Worm (Caenorhabditis elegans) whole organism, L1 larva: ENCODE data around the gene srh-146.

Experiments
- C16A3.4 ChIP-seq: fragments of 150-350 bp; optimal IDR thresholded peaks from 2 replicates; lab custom pipeline; 2014; ENCODE audit warnings: missing biosample characterization, missing genetic modification characterization
- C34B4.2 ChIP-seq: sonication (generic microtip); optimal IDR thresholded peaks from 2 replicates; lab custom pipeline; 2017; ENCODE audit warnings: mild to moderate bottlenecking, missing genetic modification characterization, missing compliant biosample characterization
- Y116A8C.19 ChIP-seq: sonication (generic microtip); optimal IDR thresholded peaks from 2 replicates; lab custom pipeline; 2016; ENCODE audit warnings: missing compliant biosample characterization, missing genetic modification characterization, borderline replicate concordance
- alr-1 ChIP-seq: fragments of 200-800 bp; sonication (Bioruptor generic); optimal IDR thresholded peaks from 2 replicates; lab custom pipeline; 2018; ENCODE audit warnings: borderline replicate concordance, mild to moderate bottlenecking, missing genetic modification characterization, missing compliant biosample characterization
- aly-2 ChIP-seq: fragments of 150-350 bp; optimal IDR thresholded peaks from 2 replicates; lab custom pipeline; 2014; ENCODE audit warnings: missing biosample characterization, missing genetic modification characterization
- ama-1 ChIP-seq: fragments of 150-350 bp; optimal IDR thresholded peaks from 2 replicates; lab custom pipeline; 2014
- ceh-82 ChIP-seq, 3 experiments: fragments of 150-350 bp in 1 of 3; sonication (generic microtip) in 2 of 3; optimal IDR thresholded peaks; 2 replicates each; lab custom pipeline; 2014 to 2017; ENCODE audit warnings: missing biosample characterization in 3 of 3, missing genetic modification characterization in 3 of 3
- dpl-1 ChIP-seq, 3 experiments: fragments of 150-350 bp in 2 of 3; sonication (generic microtip) in 1 of 3; optimal IDR thresholded peaks; 2 replicates each; lab custom pipeline; 2014 to 2017; ENCODE audit warnings: missing biosample characterization in 3 of 3, missing genetic modification characterization in 3 of 3, missing genetic modification reagents in 3 of 3
- efl-1 ChIP-seq, 4 experiments: fragments of 150-350 bp; optimal IDR thresholded peaks in 3 of 4; peaks in 1 of 4; 1 replicate in 1 of 4; 2 replicates in 3 of 4; lab custom pipeline; 2014; ENCODE audit warnings: missing biosample characterization in 2 of 4, missing genetic modification characterization in 2 of 4, missing genetic modification reagents in 2 of 4
- efl-3 ChIP-seq: fragments of 200-800 bp; sonication (Bioruptor generic); optimal IDR thresholded peaks from 2 replicates; lab custom pipeline; 2018; ENCODE audit warnings: mild to moderate bottlenecking, missing genetic modification characterization, missing compliant biosample characterization
- egl-13 ChIP-seq: sonication (generic microtip); optimal IDR thresholded peaks from 2 replicates; lab custom pipeline; 2016; ENCODE audit warnings: missing genotype, missing genetic modification reagents, missing genetic modification characterization, missing compliant biosample characterization
- egl-27 ChIP-seq, 2 experiments: fragments of 150-350 bp in 1 of 2; sonication (generic microtip); optimal IDR thresholded peaks; 3 replicates each; lab custom pipeline; 2017 to 2018; ENCODE audit warnings: missing biosample characterization in 2 of 2, missing genetic modification characterization in 2 of 2, missing genetic modification reagents in 2 of 2
- elt-2 ChIP-seq: sonication (generic microtip); optimal IDR thresholded peaks from 2 replicates; lab custom pipeline; 2016; ENCODE audit warnings: missing genetic modification characterization, mild to moderate bottlenecking, inconsistent platforms, missing compliant biosample characterization, missing genetic modification reagents
- fkh-8 ChIP-seq: sonication (generic microtip); optimal IDR thresholded peaks from 2 replicates; lab custom pipeline; 2016; ENCODE audit warnings: mild to moderate bottlenecking, missing genetic modification characterization, missing compliant biosample characterization
- hlh-4 ChIP-seq: sonication (generic microtip); optimal IDR thresholded peaks from 2 replicates; lab custom pipeline; 2016; ENCODE audit warnings: mild to moderate bottlenecking, missing genetic modification characterization, missing compliant biosample characterization
- jun-1 ChIP-seq: fragments of 150-350 bp; optimal IDR thresholded peaks from 2 replicates; lab custom pipeline; 2014; ENCODE audit warnings: missing biosample characterization, missing genetic modification reagents, missing genetic modification characterization
- lin-13 ChIP-seq: fragments of 150-350 bp; optimal IDR thresholded peaks from 2 replicates; lab custom pipeline; 2014; ENCODE audit warnings: missing biosample characterization, missing genetic modification reagents, missing genetic modification characterization
- lin-15B ChIP-seq: fragments of 150-350 bp; sonication (generic microtip); optimal IDR thresholded peaks from 3 replicates; lab custom pipeline; 2014; ENCODE audit warnings: missing biosample characterization, missing genetic modification characterization
- lir-3 ChIP-seq: sonication (generic microtip); optimal IDR thresholded peaks from 2 replicates; lab custom pipeline; 2016; ENCODE audit warnings: mild to moderate bottlenecking, missing genetic modification characterization, moderate library complexity, missing compliant biosample characterization; ENCODE audit not compliant: poor library complexity
- mdl-1 ChIP-seq, 2 experiments: fragments of 150-350 bp; optimal IDR thresholded peaks; 2 replicates each; lab custom pipeline; 2014 to 2017; ENCODE audit warnings: missing biosample characterization in 2 of 2, missing genetic modification characterization in 2 of 2, inconsistent platforms in 1 of 2
- nhr-11 ChIP-seq: fragments of 150-350 bp; optimal IDR thresholded peaks from 2 replicates; lab custom pipeline; 2014; ENCODE audit warnings: missing biosample characterization, missing genetic modification characterization
- nhr-47 ChIP-seq: sonication (generic microtip); optimal IDR thresholded peaks from 2 replicates; lab custom pipeline; 2016; ENCODE audit warnings: mild to moderate bottlenecking, missing genetic modification characterization, moderate library complexity, missing compliant biosample characterization
- nhr-71 ChIP-seq: sonication (generic microtip); optimal IDR thresholded peaks from 2 replicates; lab custom pipeline; 2016; ENCODE audit warnings: mild to moderate bottlenecking, missing genetic modification characterization, moderate library complexity, missing compliant biosample characterization
- nhr-76 ChIP-seq: sonication (generic microtip); optimal IDR thresholded peaks from 2 replicates; lab custom pipeline; 2017; ENCODE audit warnings: missing biosample characterization, missing genetic modification characterization
- nhr-85 ChIP-seq: sonication (generic microtip); peaks from one replicate; lab custom pipeline; 2016; ENCODE audit warnings: missing genetic modification characterization, inconsistent platforms, missing compliant biosample characterization
- swsn-7 ChIP-seq: sonication (generic microtip); optimal IDR thresholded peaks from 2 replicates; lab custom pipeline; 2016; ENCODE audit warnings: missing genetic modification characterization, missing compliant biosample characterization
- unc-30 ChIP-seq: sonication (generic microtip); optimal IDR thresholded peaks from 2 replicates; lab custom pipeline; 2017; ENCODE audit warnings: missing biosample characterization, missing genetic modification characterization
- xbp-1 ChIP-seq: sonication (generic microtip); optimal IDR thresholded peaks from 2 replicates; lab custom pipeline; 2016; ENCODE audit warnings: missing genetic modification characterization, missing compliant biosample characterization
- ztf-11 ChIP-seq, 2 experiments: sonication (generic microtip); optimal IDR thresholded peaks; 2 replicates each; lab custom pipeline; 2016 to 2017; ENCODE audit warnings: missing genetic modification characterization in 2 of 2, missing biosample characterization in 1 of 2, missing compliant biosample characterization in 1 of 2
- ztf-4 ChIP-seq: fragments of 150-350 bp; optimal IDR thresholded peaks from 2 replicates; lab custom pipeline; 2014; ENCODE audit warnings: missing biosample characterization, missing genetic modification characterization

Gene srh-146

DNA sequence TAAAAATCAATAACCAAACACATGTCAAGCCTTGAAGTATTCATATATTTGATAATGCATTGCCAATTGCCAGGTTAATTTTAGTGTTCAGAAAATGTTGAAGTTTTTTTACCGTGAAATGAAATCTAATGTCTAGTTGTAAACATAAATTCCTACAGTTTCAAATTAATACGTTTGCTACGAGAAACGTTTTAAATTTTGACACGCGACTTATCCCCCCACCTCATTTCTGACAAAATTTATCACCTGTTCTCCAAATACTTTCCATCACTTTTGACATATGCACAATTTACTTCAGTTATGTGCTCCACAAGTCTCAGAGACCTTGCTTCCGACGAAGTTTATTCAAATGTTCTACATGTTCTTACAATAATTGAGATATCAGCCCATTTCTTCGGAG is at the start of gene srh-146:
Gene srh-146, plus strand, starts transcription at position 301 of the 400 bp plus-strand sequence.
- TF ChIP-seq nhr-76 (tag; lab: Kevin White, UChicago) (no peak), fkh-8 (no peak), ceh-82 (tag; optimal IDR thresholded peaks at IDR 0.05; lab: Kevin White, UChicago) (no peak), jun-1 (tag; lab: Kevin White, UChicago) (no peak), mdl-1 (tag; optimal IDR thresholded peaks at IDR 0.05; lab: Kevin White, UChicago) (no peak)

DNA sequence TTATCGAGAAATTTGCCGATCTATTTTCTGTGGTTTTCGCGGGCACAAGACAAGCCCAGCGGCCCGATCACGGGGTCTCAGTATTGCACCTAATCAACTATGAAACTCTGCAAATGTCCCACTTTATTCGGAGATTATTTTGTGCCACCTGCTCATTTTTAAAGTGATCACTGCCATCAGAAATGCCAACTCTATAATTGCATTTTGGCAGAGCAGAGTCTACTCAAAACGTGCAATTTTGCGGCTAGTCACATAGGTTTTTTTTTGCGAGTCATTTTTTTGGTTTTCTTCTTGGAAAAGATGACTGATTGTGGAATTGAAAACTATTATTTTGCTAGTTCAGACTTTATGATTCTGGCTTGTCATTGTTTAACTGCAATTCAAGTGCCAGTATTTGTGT is 49.1 kb upstream of the srh-146 start, which contains the start of gene srh-240:
Gene srh-240, plus strand, starts transcription at position 301 of the 400 bp plus-strand sequence.
- TF ChIP-seq mdl-1 (tag; optimal IDR thresholded peaks at IDR 0.05; lab: Kevin White, UChicago) (no peak), fkh-8 (peak; percentile 58)

DNA sequence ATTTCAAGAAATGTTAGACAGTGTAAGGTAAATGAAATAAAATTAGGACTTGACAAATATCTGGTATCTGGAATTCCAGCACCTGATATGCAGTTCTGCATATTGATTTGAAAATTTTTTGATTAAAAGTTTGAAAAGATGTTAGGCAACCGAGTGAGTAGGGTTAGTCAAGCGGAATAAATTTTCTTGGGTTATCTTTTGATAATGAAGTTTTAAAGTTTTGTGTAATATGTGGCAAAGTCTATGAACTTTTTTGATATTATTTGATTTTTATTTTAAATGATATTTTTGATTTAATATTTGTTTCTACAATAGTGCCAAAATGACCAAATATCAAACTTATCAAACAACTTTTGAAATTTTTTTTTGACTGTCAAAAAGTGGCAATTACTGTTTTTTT is 44.5 kb upstream of the srh-146 start, which contains the start of gene srh-241:
Gene srh-241, minus strand, starts transcription at position 101 of the 400 bp plus-strand sequence.
- TF ChIP-seq lin-13 (GFP tag; lab: Kevin White, UChicago) (no peak), lir-3 (no peak), nhr-71 (tag; lab: Kevin White, UChicago) (no peak), ztf-11 (tag; optimal IDR thresholded peaks at IDR 0.05; lab: Kevin White, UChicago) (no peak), nhr-47 (tag; lab: Kevin White, UChicago) (no peak), ama-1 (no peak), egl-13 (tag; lab: Kevin White, UChicago) (no peak)

DNA sequence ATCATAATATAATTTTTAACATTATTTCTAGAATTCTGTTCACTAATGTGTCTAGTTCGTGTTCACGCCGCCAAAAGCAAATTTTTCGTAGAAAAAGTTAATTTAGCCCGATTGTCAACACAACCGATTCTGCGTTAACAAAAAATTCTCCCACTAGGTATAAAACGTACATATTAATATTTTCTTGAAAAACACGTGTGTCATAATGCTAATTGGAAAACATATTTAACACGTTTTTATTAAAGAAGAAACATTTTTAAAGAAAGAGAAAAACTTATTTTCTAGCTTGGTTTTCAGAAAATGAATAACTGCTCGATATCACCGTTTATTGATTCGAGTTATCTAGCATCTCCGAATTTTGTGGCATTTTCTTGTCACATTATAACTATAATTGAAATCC is 43.9 kb upstream of the srh-146 start, which contains the start of gene srh-243:
Gene srh-243, plus strand, starts transcription at position 301 of the 400 bp plus-strand sequence.
- TF ChIP-seq egl-27 (tag; optimal IDR thresholded peaks at IDR 0.05; lab: Kevin White, UChicago) = no peak
- no peak for TF ChIP-seq nhr-11
- no peak for TF ChIP-seq ztf-4 (tag; lab: Kevin White, UChicago)
- no peak for TF ChIP-seq aly-2 (tag; lab: Kevin White, UChicago)
- no peak for TF ChIP-seq lin-15B (tag; lab: Kevin White, UChicago)
- TF ChIP-seq, all 84 proteins: peak for 0

DNA sequence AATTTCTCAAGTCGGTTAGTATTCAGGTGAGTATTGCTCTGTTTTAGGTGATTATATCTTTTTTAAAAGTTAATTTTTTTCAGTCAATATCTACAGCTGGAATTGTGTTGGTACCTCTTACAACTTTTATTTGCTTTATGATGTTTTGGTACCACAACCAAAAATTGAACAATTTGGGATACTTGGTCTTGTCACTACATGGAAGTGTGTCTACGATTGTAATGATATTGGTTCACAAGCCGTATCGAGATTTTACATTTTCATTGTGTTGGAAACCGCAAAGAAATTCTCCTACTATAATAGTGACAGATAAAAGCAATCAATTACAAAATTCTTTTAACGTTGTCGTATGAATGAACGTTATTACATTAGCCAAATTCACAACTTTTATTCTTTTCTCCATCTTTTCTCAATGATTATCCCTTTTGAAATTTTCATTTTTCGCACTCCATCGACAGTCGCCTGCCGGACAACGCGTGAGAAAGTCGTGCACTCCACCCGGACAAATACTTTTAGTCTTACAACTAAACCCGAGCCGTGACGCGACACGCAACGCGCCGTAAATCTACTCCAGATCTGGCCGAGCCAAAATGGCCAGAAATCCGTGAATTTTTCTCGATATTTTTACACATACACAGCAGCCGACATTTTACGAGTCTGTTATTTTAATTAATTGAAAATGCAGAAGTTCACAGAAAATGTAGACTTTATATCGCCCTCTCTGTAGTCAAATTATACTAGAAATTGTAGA is 42.1 kb upstream of the srh-146 start:
- no peak for TF ChIP-seq C16A3.4 (tag; lab: Kevin White, UChicago)
- TF ChIP-seq dpl-1 (GFP tag; optimal IDR thresholded peaks at IDR 0.05; lab: Kevin White, UChicago) = no peak
- TF ChIP-seq C34B4.2 (tag; lab: Kevin White, UChicago) = no peak
- TF ChIP-seq swsn-7 = no peak
- TF ChIP-seq jun-1 (tag; lab: Kevin White, UChicago) = no peak
- TF ChIP-seq Y116A8C.19 (tag; lab: Kevin White, UChicago) = no peak
- no peak for TF ChIP-seq hlh-4 (tag; lab: Kevin White, UChicago)
- TF ChIP-seq egl-13 (tag; lab: Kevin White, UChicago) = no peak
- TF ChIP-seq unc-30 (tag; lab: Kevin White, UChicago) = no peak

DNA sequence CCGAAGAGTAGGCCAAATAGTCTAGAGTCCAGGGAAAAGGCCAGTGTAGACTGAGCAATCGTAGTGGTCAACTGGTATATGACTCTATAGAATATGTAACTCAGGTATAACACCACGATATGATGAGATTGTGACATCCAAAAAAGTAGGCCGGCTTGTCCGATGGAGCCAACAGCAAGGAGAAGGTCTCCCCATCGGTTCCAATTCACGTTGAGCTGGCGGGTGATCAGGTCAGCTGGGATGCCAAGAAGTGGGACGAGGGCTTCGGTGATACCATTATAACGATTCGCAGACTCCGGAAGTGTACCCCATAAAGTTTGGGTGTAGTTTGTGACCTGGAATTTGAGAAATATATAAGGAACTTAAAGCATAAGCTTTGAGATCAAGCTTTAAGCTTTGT is 41.1 kb upstream of the srh-146 start:
- TF ChIP-seq xbp-1 = no peak
- no peak for TF ChIP-seq efl-3 (GFP tag; lab: Kevin White, UChicago)
- no peak for TF ChIP-seq nhr-85
- TF ChIP-seq egl-13 (tag; lab: Kevin White, UChicago) = no peak
- TF ChIP-seq alr-1 = no peak
- no peak for TF ChIP-seq Y116A8C.19 (tag; lab: Kevin White, UChicago)
- no peak for TF ChIP-seq mdl-1 (tag; optimal IDR thresholded peaks at IDR 0.05; lab: Kevin White, UChicago)
- TF ChIP-seq, all 84 proteins: peak for 0

DNA sequence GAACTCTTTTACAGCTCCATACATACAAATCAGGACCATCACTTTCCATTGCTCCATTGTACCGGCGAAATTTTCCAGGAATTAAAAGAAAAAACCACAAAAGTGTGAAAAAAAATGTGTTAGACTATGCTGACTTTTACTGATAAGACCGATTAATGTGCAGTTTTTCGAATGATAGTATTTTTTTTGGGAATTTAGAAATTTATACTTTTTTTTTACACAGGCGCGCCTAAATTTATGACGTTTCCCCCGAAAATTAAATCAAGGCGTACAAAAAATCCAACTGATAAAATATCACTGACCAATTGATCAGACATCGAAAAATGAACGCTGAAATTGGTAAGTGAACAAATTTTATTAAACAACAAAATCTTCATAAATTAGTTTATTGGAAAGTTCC is 38.6 kb upstream of the srh-146 start, which contains the start of gene folt-2:
Gene folt-2, minus strand, starts transcription at position 179 of the 400 bp plus-strand sequence.
- TF ChIP-seq efl-1 (optimal IDR thresholded peaks at IDR 0.05; lab: Kevin White, UChicago) (no peak), efl-1 (GFP tag; optimal IDR thresholded peaks at IDR 0.05 in 1 of 2; lab: Kevin White, UChicago) (peak in 1 of 2 experiments; percentile 22), nhr-71 (tag; lab: Kevin White, UChicago) (peak; percentile 10), dpl-1 (GFP tag; optimal IDR thresholded peaks at IDR 0.05; lab: Kevin White, UChicago) (no peak), elt-2 (tag; lab: Kevin White, UChicago) (peak; percentile 50)
